Worm (Caenorhabditis elegans): Measurements from ENCODE around the gene Y59A8B.12.

- no peak for TF ChIP-seq hlh-13 (GFP tag; optimal IDR thresholded peaks at IDR 0.05)
- no peak for TF ChIP-seq fkh-10 (GFP tag; optimal IDR thresholded peaks at IDR 0.05)
- TF ChIP-seq pag-3 (tag; optimal IDR thresholded peaks at IDR 0.05; ENCODE audit: borderline replicate concordance) = no peak
- no peak for TF ChIP-seq ceh-48 (tag; optimal IDR thresholded peaks at IDR 0.05)
- no peak for TF ChIP-seq ets-4 (tag; optimal IDR thresholded peaks at IDR 0.05)
- no peak for TF ChIP-seq ama-1 (optimal IDR thresholded peaks at IDR 0.05)
- no peak for TF ChIP-seq nhr-232 (tag; optimal IDR thresholded peaks at IDR 0.05)
- TF ChIP-seq pqm-1 (tag; optimal IDR thresholded peaks at IDR 0.05) = no peak
Measured at ce11 chrV:18098387-18098786, 12.4 kb upstream of the Y59A8B.12 start, which contains the start of gene par-4.
